Fruit fly (Drosophila melanogaster): ENCODE data around the gene Klp31E.

The Klp31E gene

DNA sequence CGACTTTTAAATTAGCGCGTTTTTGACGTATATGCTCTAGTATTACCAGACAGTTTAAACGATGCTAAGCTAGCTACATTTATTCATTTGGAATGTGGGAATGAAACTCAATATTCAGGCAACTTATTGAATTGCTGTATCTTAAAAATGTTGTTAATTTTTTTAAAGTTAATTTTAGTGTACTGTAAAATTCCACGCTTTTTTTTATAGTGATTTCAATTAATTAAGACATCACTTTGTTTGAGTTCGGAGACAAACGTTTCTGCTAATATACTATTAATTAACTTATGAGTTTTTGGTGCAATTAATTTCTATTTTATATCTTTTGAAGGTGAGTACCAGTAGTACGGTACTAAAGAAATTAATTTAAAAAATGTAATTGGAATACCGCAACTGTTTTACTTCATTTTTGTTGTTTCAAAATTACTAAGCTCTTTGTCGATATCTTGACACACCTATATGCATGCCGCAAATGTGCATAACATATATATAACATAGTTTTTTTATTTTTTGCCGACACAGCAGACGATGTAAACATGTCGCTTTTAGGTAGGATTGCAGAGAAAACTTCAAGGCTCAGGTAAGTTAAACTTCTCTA lies 27.5 kb upstream of the Klp31E start, which contains the start of the genes Cdk1 and mRpS7 (continued):
- TF ChIP-seq CG16863 (GFP tag; optimal IDR thresholded peaks at IDR 0.05) (peak; percentile 71), Hr39 (optimal IDR thresholded peaks at IDR 0.05) (no peak), CG10462 (GFP tag; optimal IDR thresholded peaks at IDR 0.05) (peak; percentile 46), CG12769 (tag; optimal IDR thresholded peaks at IDR 0.05) (no peak), crc (GFP tag; optimal IDR thresholded peaks at IDR 0.05) (peak; percentile 10), CG3838 (GFP tag; optimal IDR thresholded peaks at IDR 0.05) (peak; percentile 63), ash1 (GFP tag; optimal IDR thresholded peaks at IDR 0.05) (no peak), exex (tag; optimal IDR thresholded peaks at IDR 0.05) (peak; percentile 39), hth (optimal IDR thresholded peaks at IDR 0.05) (no peak), Sry-δ (GFP tag; optimal IDR thresholded peaks at IDR 0.05) (peak; percentile 32), CG2875 (GFP tag; optimal IDR thresholded peaks at IDR 0.05) (peak; percentile 27), ato (GFP tag; IDR thresholded peaks at IDR 0.05; ENCODE audit: partially characterized antibody) (no peak), CG9437 (GFP tag; optimal IDR thresholded peaks at IDR 0.05) (peak; percentile 80), Ravus (GFP tag; IDR thresholded peaks at IDR 0.05) (no peak; the same call in 1 of the 2 replicates), Mes4 (GFP tag; optimal IDR thresholded peaks at IDR 0.05) (peak; percentile 47), Dad (GFP tag; optimal IDR thresholded peaks at IDR 0.05) (peak; percentile 21), tup (GFP tag; optimal IDR thresholded peaks at IDR 0.05) (no peak), hb (GFP tag; IDR thresholded peaks at IDR 0.05; ENCODE audit: partially characterized antibody) (no peak), Xrp1 (GFP tag; IDR thresholded peaks at IDR 0.05) (peak; percentile 69), gsb-n (tag; optimal IDR thresholded peaks at IDR 0.05) (peak; percentile 76), phol (tag; optimal IDR thresholded peaks at IDR 0.05) (peak; percentile 89), CG7271 (tag; optimal IDR thresholded peaks at IDR 0.05) (peak; percentile 37), CG11398 (GFP tag; optimal IDR thresholded peaks at IDR 0.05) (no peak), twi (tag; optimal IDR thresholded peaks at IDR 0.05) (peak; percentile 62), bbx (GFP tag; IDR thresholded peaks at IDR 0.05; ENCODE audit: partially characterized antibody) (no peak), CG33557 (GFP tag; optimal IDR thresholded peaks at IDR 0.05) (peak; percentile 40), danr (GFP tag; IDR thresholded peaks at IDR 0.05) (no peak), CG34422 (GFP tag; IDR thresholded peaks at IDR 0.05) (peak; percentile 34; the same call in 2 of the 3 replicates), HLHmδ (GFP tag; optimal IDR thresholded peaks at IDR 0.05) (no peak), repo (GFP tag; optimal IDR thresholded peaks at IDR 0.05) (no peak), HmgD (GFP tag; optimal IDR thresholded peaks at IDR 0.05) (peak; percentile 36), dati (GFP tag; IDR thresholded peaks at IDR 0.05) (peak; percentile 16; the same call in 1 of the 2 replicates), CG2116 (GFP tag; optimal IDR thresholded peaks at IDR 0.05) (peak; percentile 84), CG11093 (GFP tag; IDR thresholded peaks at IDR 0.05) (0 out of 3 replicates have a peak, but pooled peaks have one; percentile 16), Ada2b (GFP tag; IDR thresholded peaks at IDR 0.05) (peak; percentile 50; the same call in 1 of the 2 replicates), dmrt99B (tag; optimal IDR thresholded peaks at IDR 0.05) (peak; percentile 78), dmrt11E (tag; optimal IDR thresholded peaks at IDR 0.05) (peak; percentile 71), CG6765 (GFP tag; optimal IDR thresholded peaks at IDR 0.05) (no peak), CG3163 (GFP tag; optimal IDR thresholded peaks at IDR 0.05) (peak; percentile 8), fru (optimal IDR thresholded peaks at IDR 0.05) (no peak), tll (GFP tag; optimal IDR thresholded peaks at IDR 0.05) (peak in 1 of 2 experiments; percentile 9), BtbVII (GFP tag; optimal IDR thresholded peaks at IDR 0.05) (peak; percentile 28), CG11504 (tag; optimal IDR thresholded peaks at IDR 0.05) (peak; percentile 85), Hand (GFP tag; optimal IDR thresholded peaks at IDR 0.05) (no peak), CG15269 (tag; optimal IDR thresholded peaks at IDR 0.05) (peak; percentile 83), tgo (GFP tag; IDR thresholded peaks at IDR 0.05) (peak; percentile 61), Hey (tag; optimal IDR thresholded peaks at IDR 0.05) (no peak), GATAe (GFP tag; conservative IDR thresholded peaks at IDR 0.05) (no peak), pita (GFP tag; optimal IDR thresholded peaks at IDR 0.05) (no peak), eyg (GFP tag; optimal IDR thresholded peaks at IDR 0.05) (no peak)

Data from whole organism, embryonic.